Worm (Caenorhabditis elegans) whole organism, L1 larva: Measurements from ENCODE around the gene nhr-146.

Experiments used
- C16A3.4 ChIP-seq: fragments of 150-350 bp; optimal IDR thresholded peaks from 2 replicates; lab custom pipeline; 2014; ENCODE audit warnings: missing biosample characterization, missing genetic modification characterization
- F16B12.6 ChIP-seq: fragments of 150-350 bp; optimal IDR thresholded peaks from 2 replicates; lab custom pipeline; 2014; ENCODE audit warnings: missing biosample characterization, missing genetic modification characterization
- aha-1 ChIP-seq: fragments of 150-350 bp; optimal IDR thresholded peaks from 2 replicates; lab custom pipeline; 2014; ENCODE audit warnings: missing biosample characterization, missing genetic modification characterization
- ama-1 ChIP-seq: fragments of 150-350 bp; optimal IDR thresholded peaks from 2 replicates; lab custom pipeline; 2014
- blmp-1 ChIP-seq: fragments of 150-350 bp; optimal IDR thresholded peaks from 2 replicates; lab custom pipeline; 2014; ENCODE audit warnings: missing biosample characterization, missing genetic modification characterization
- ces-1 ChIP-seq: fragments of 150-350 bp; optimal IDR thresholded peaks from 2 replicates; lab custom pipeline; 2014; ENCODE audit warnings: missing biosample characterization, missing genetic modification reagents, missing genetic modification characterization
- efl-1 ChIP-seq, 4 experiments: fragments of 150-350 bp; optimal IDR thresholded peaks in 3 of 4; peaks in 1 of 4; 1 replicate in 1 of 4; 2 replicates in 3 of 4; lab custom pipeline; 2014; ENCODE audit warnings: missing biosample characterization in 2 of 4, missing genetic modification characterization in 2 of 4, missing genetic modification reagents in 2 of 4
- egl-13 ChIP-seq: sonication (generic microtip); optimal IDR thresholded peaks from 2 replicates; lab custom pipeline; 2016; ENCODE audit warnings: missing genotype, missing genetic modification reagents, missing genetic modification characterization, missing compliant biosample characterization
- egl-27 ChIP-seq, 2 experiments: fragments of 150-350 bp in 1 of 2; sonication (generic microtip); optimal IDR thresholded peaks; 3 replicates each; lab custom pipeline; 2017 to 2018; ENCODE audit warnings: missing biosample characterization in 2 of 2, missing genetic modification characterization in 2 of 2, missing genetic modification reagents in 2 of 2
- elt-3 ChIP-seq, 6 experiments: fragments of 150-350 bp in 1 of 6; sonication (generic microtip); optimal IDR thresholded peaks; 2 replicates each; lab custom pipeline; 2017 to 2018; ENCODE audit warnings: missing biosample characterization in 6 of 6, missing genetic modification characterization in 6 of 6, inconsistent platforms in 1 of 6
- ets-5 ChIP-seq: fragments of 200-800 bp; sonication (Bioruptor generic); IDR thresholded peaks from 2 replicates; pipeline ENCODE4 v1.3.6; 2022; ENCODE audit warnings: missing genetic modification characterization, missing compliant biosample characterization
- fkh-4 ChIP-seq: sonication (generic microtip); optimal IDR thresholded peaks from 2 replicates; lab custom pipeline; 2016; ENCODE audit warnings: missing compliant biosample characterization, missing genetic modification characterization, borderline replicate concordance
- hlh-17 ChIP-seq: fragments of 200-800 bp; sonication (Bioruptor generic); optimal IDR thresholded peaks from 2 replicates; lab custom pipeline; 2018; ENCODE audit warnings: missing genetic modification characterization, mild to moderate bottlenecking, missing compliant biosample characterization, moderate library complexity, borderline replicate concordance
- irx-1 ChIP-seq: sonication (generic microtip); optimal IDR thresholded peaks from 2 replicates; lab custom pipeline; 2016; ENCODE audit warnings: missing genetic modification characterization, missing compliant biosample characterization
- jun-1 ChIP-seq: fragments of 150-350 bp; optimal IDR thresholded peaks from 2 replicates; lab custom pipeline; 2014; ENCODE audit warnings: missing biosample characterization, missing genetic modification reagents, missing genetic modification characterization
- lin-14 ChIP-seq: fragments of 200-800 bp; sonication (Bioruptor generic); optimal IDR thresholded peaks from 2 replicates; lab custom pipeline; 2018; ENCODE audit warnings: mild to moderate bottlenecking, missing genetic modification characterization, moderate library complexity, missing compliant biosample characterization
- lin-15B ChIP-seq: fragments of 150-350 bp; sonication (generic microtip); optimal IDR thresholded peaks from 3 replicates; lab custom pipeline; 2014; ENCODE audit warnings: missing biosample characterization, missing genetic modification characterization
- lin-39 ChIP-seq: fragments of 150-350 bp; optimal IDR thresholded peaks from 2 replicates; lab custom pipeline; 2014; ENCODE audit warnings: missing biosample characterization, missing genetic modification reagents, missing genetic modification characterization
- lir-3 ChIP-seq: sonication (generic microtip); optimal IDR thresholded peaks from 2 replicates; lab custom pipeline; 2016; ENCODE audit warnings: mild to moderate bottlenecking, missing genetic modification characterization, moderate library complexity, missing compliant biosample characterization; ENCODE audit not compliant: poor library complexity
- lsy-2 ChIP-seq, 2 experiments: fragments of 150-350 bp; optimal IDR thresholded peaks; 2 replicates each; lab custom pipeline; 2014; ENCODE audit warnings: missing biosample characterization in 2 of 2, missing genetic modification characterization in 2 of 2
- mef-2 ChIP-seq: fragments of 150-350 bp; optimal IDR thresholded peaks from 2 replicates; lab custom pipeline; 2014; ENCODE audit warnings: missing biosample characterization, missing genetic modification characterization
- mep-1 ChIP-seq: fragments of 150-350 bp; optimal IDR thresholded peaks from 2 replicates; lab custom pipeline; 2014; ENCODE audit warnings: missing biosample characterization, missing genetic modification characterization
- nhr-11 ChIP-seq: fragments of 150-350 bp; optimal IDR thresholded peaks from 2 replicates; lab custom pipeline; 2014; ENCODE audit warnings: missing biosample characterization, missing genetic modification characterization
- nhr-12 ChIP-seq: sonication (generic microtip); optimal IDR thresholded peaks from 2 replicates; lab custom pipeline; 2017; ENCODE audit warnings: missing biosample characterization, missing genetic modification characterization
- nhr-20 ChIP-seq: sonication (generic microtip); optimal IDR thresholded peaks from 2 replicates; lab custom pipeline; 2016; ENCODE audit warnings: mild to moderate bottlenecking, missing genetic modification characterization, missing compliant biosample characterization
- nhr-237 ChIP-seq: fragments of 150-350 bp; optimal IDR thresholded peaks from 2 replicates; lab custom pipeline; 2014; ENCODE audit warnings: missing biosample characterization, missing genetic modification characterization
- nhr-47 ChIP-seq: sonication (generic microtip); optimal IDR thresholded peaks from 2 replicates; lab custom pipeline; 2016; ENCODE audit warnings: mild to moderate bottlenecking, missing genetic modification characterization, moderate library complexity, missing compliant biosample characterization
- nhr-76 ChIP-seq: sonication (generic microtip); optimal IDR thresholded peaks from 2 replicates; lab custom pipeline; 2017; ENCODE audit warnings: missing biosample characterization, missing genetic modification characterization
- nhr-77 ChIP-seq: fragments of 150-350 bp; optimal IDR thresholded peaks from 2 replicates; lab custom pipeline; 2014; ENCODE audit warnings: missing biosample characterization, missing genetic modification characterization
- nhr-90 ChIP-seq: sonication (generic microtip); optimal IDR thresholded peaks from 2 replicates; lab custom pipeline; 2016; ENCODE audit warnings: mild to moderate bottlenecking, missing genetic modification characterization, missing compliant biosample characterization; ENCODE audit not compliant: poor library complexity
- pag-3 ChIP-seq: sonication (generic microtip); optimal IDR thresholded peaks from 2 replicates; lab custom pipeline; 2017; ENCODE audit warnings: missing genetic modification characterization, mild to moderate bottlenecking, missing compliant biosample characterization, antibody characterized with exemption, borderline replicate concordance; ENCODE audit not compliant: insufficient read depth
- pax-3 ChIP-seq: fragments of 200-800 bp; sonication (Bioruptor generic); optimal IDR thresholded peaks from 2 replicates; lab custom pipeline; 2018; ENCODE audit warnings: mild to moderate bottlenecking, missing genetic modification characterization, moderate library complexity, missing compliant biosample characterization
- pqm-1 ChIP-seq: sonication (generic microtip); optimal IDR thresholded peaks from 3 replicates; lab custom pipeline; 2017; ENCODE audit warnings: missing biosample characterization, missing genetic modification characterization
- rnt-1 ChIP-seq: sonication (generic microtip); optimal IDR thresholded peaks from 2 replicates; lab custom pipeline; 2016; ENCODE audit warnings: mild to moderate bottlenecking, missing genetic modification characterization, moderate library complexity, missing compliant biosample characterization
- skn-1 ChIP-seq: fragments of 150-350 bp; optimal IDR thresholded peaks from 2 replicates; lab custom pipeline; 2014; ENCODE audit warnings: missing biosample characterization, missing genetic modification characterization
- snpc-4 ChIP-seq: fragments of 150-350 bp; optimal IDR thresholded peaks from 2 replicates; lab custom pipeline; 2014; ENCODE audit warnings: missing biosample characterization, missing genetic modification characterization
- sox-4 ChIP-seq: sonication (generic microtip); optimal IDR thresholded peaks from 2 replicates; lab custom pipeline; 2016; ENCODE audit warnings: missing genetic modification characterization, missing compliant biosample characterization
- sptf-1 ChIP-seq: fragments of 150-350 bp; optimal IDR thresholded peaks from 2 replicates; lab custom pipeline; 2014; ENCODE audit warnings: missing biosample characterization, missing genetic modification characterization
- sup-37 ChIP-seq: fragments of 200-800 bp; sonication (Bioruptor generic); optimal IDR thresholded peaks from 2 replicates; lab custom pipeline; 2018; ENCODE audit warnings: mild to moderate bottlenecking, missing genetic modification characterization, missing compliant biosample characterization
- tbx-2 ChIP-seq: sonication (generic microtip); optimal IDR thresholded peaks from 2 replicates; lab custom pipeline; 2016; ENCODE audit warnings: missing genetic modification characterization, missing compliant biosample characterization
- tlp-1 ChIP-seq: fragments of 150-350 bp; optimal IDR thresholded peaks from 2 replicates; lab custom pipeline; 2014; ENCODE audit warnings: missing biosample characterization, missing genetic modification characterization
- unc-130 ChIP-seq: fragments of 150-350 bp; optimal IDR thresholded peaks from 2 replicates; lab custom pipeline; 2017; ENCODE audit warnings: missing biosample characterization, missing genetic modification characterization, inconsistent platforms
- unc-30 ChIP-seq: sonication (generic microtip); optimal IDR thresholded peaks from 2 replicates; lab custom pipeline; 2017; ENCODE audit warnings: missing biosample characterization, missing genetic modification characterization
- unc-62 ChIP-seq: fragments of 150-350 bp; optimal IDR thresholded peaks from 2 replicates; lab custom pipeline; 2014; ENCODE audit warnings: missing biosample characterization, missing genetic modification reagents, missing genetic modification characterization
- unc-98 ChIP-seq: fragments of 200-800 bp; sonication (Bioruptor generic); IDR thresholded peaks from 2 replicates; pipeline ENCODE4 v1.3.6; 2022; ENCODE audit warnings: missing genetic modification characterization, missing compliant biosample characterization
- zip-4 ChIP-seq: fragments of 200-800 bp; sonication (Bioruptor generic); optimal IDR thresholded peaks from 2 replicates; lab custom pipeline; 2018; ENCODE audit warnings: mild to moderate bottlenecking, missing genetic modification characterization, moderate library complexity, missing compliant biosample characterization
- ztf-11 ChIP-seq, 2 experiments: sonication (generic microtip); optimal IDR thresholded peaks; 2 replicates each; lab custom pipeline; 2016 to 2017; ENCODE audit warnings: missing genetic modification characterization in 2 of 2, missing biosample characterization in 1 of 2, missing compliant biosample characterization in 1 of 2

The nhr-146 gene

ce11 chrIV:1595802-1596201 lies 30.8 kb upstream of the nhr-146 start, which contains the start of gene npp-8 (continued):
- TF ChIP-seq nhr-90 (tag; lab: Kevin White, UChicago) (no peak), lin-15B (tag; lab: Kevin White, UChicago) (peak; percentile 80), ztf-11 (tag; optimal IDR thresholded peaks at IDR 0.05; lab: Kevin White, UChicago) (peak; percentile 32 to 80), tlp-1 (no peak), snpc-4 (tag; lab: Kevin White, UChicago) (peak; percentile 65), nhr-77 (tag; lab: Kevin White, UChicago) (peak; percentile 59), egl-13 (tag; lab: Kevin White, UChicago) (peak; percentile 86), F16B12.6 (tag; lab: Kevin White, UChicago) (peak; percentile 45), nhr-12 (tag; lab: Kevin White, UChicago) (no peak), pag-3 (tag; lab: Kevin White, UChicago) (no peak), tbx-2 (peak; percentile 91), lin-14 (no peak), irx-1 (tag; lab: Kevin White, UChicago) (peak; percentile 81), C16A3.4 (tag; lab: Kevin White, UChicago) (peak; percentile 79), jun-1 (tag; lab: Kevin White, UChicago) (peak; percentile 72), sptf-1 (tag; lab: Kevin White, UChicago) (no peak), lir-3 (tag; lab: Kevin White, UChicago) (no peak), elt-3 (tag; optimal IDR thresholded peaks at IDR 0.05; lab: Kevin White, UChicago) (peak in 2 of 6 experiments; percentile 26 to 73), unc-62 (GFP tag; lab: Kevin White, UChicago) (no peak), unc-130 (tag; lab: Kevin White, UChicago) (peak; percentile 84), nhr-237 (no peak), ets-5 (no peak), mef-2 (tag; lab: Kevin White, UChicago) (no peak), unc-98 (GFP tag; lab: Robert Waterston, UW) (peak; percentile 51; the same call in 1 of the 2 replicates), sup-37 (peak; percentile 54), blmp-1 (tag; lab: Kevin White, UChicago) (peak; percentile 52), ama-1 (peak; percentile 23), sox-4 (tag; lab: Kevin White, UChicago) (peak; percentile 75), rnt-1 (peak; percentile 97), zip-4 (GFP tag; lab: Kevin White, UChicago) (no peak), nhr-76 (tag; lab: Kevin White, UChicago) (peak; percentile 10), aha-1 (tag; lab: Kevin White, UChicago) (no peak), mep-1 (tag; lab: Kevin White, UChicago) (peak; percentile 83), efl-1 (optimal IDR thresholded peaks at IDR 0.05; lab: Kevin White, UChicago) (peak; percentile 85 to 89), efl-1 (GFP tag; optimal IDR thresholded peaks at IDR 0.05 in 1 of 2; lab: Kevin White, UChicago) (peak; percentile 86 to 98), nhr-20 (peak; percentile 87), nhr-47 (peak; percentile 94), lin-39 (tag; lab: Kevin White, UChicago) (peak; percentile 55), skn-1 (tag; lab: Kevin White, UChicago) (peak; percentile 88), ces-1 (GFP tag; lab: Kevin White, UChicago) (no peak)

- no peak for TF ChIP-seq hlh-17 (GFP tag; lab: Kevin White, UChicago)
- no peak for TF ChIP-seq ets-5
- no peak for TF ChIP-seq nhr-11 (tag; lab: Kevin White, UChicago)
- TF ChIP-seq aha-1 (tag; lab: Kevin White, UChicago), result no peak
- TF ChIP-seq ztf-11 (tag; optimal IDR thresholded peaks at IDR 0.05; lab: Kevin White, UChicago), result no peak
- no peak for TF ChIP-seq nhr-12 (tag; lab: Kevin White, UChicago)
- TF ChIP-seq pag-3 (tag; lab: Kevin White, UChicago), result no peak
- no peak for TF ChIP-seq fkh-4 (tag; lab: Kevin White, UChicago)
- TF ChIP-seq pax-3 (tag; lab: Kevin White, UChicago), result no peak
- no peak for TF ChIP-seq tlp-1
- no peak for TF ChIP-seq egl-13 (tag; lab: Kevin White, UChicago)
- no peak for TF ChIP-seq egl-27 (tag; optimal IDR thresholded peaks at IDR 0.05; lab: Kevin White, UChicago)
- TF ChIP-seq unc-30 (tag; lab: Kevin White, UChicago), result no peak
- TF ChIP-seq mef-2 (tag; lab: Kevin White, UChicago), result no peak
- no peak for TF ChIP-seq pqm-1 (tag; lab: Kevin White, UChicago)
- TF ChIP-seq snpc-4 (tag; lab: Kevin White, UChicago), result no peak
- no peak for TF ChIP-seq lsy-2 (tag; optimal IDR thresholded peaks at IDR 0.05; lab: Kevin White, UChicago)
Measured at ce11 chrIV:1597018-1597417, 29.6 kb upstream of the nhr-146 start, which contains the start of gene ced-2. ced-2 (plus strand) TSS chrIV:1597318.
